Worm (Caenorhabditis elegans) whole organism, L3 larva: Measurements from ENCODE around the gene F26F4.2.

Experiments used
- ama-1 ChIP-seq: fragments of 150-350 bp; optimal IDR thresholded peaks from 2 replicates; lab custom pipeline; 2018
- ceh-82 ChIP-seq: fragments of 150-350 bp; optimal IDR thresholded peaks from 2 replicates; lab custom pipeline; 2014; ENCODE audit warnings: missing biosample characterization, missing genetic modification characterization
- elt-3 ChIP-seq, 3 experiments: fragments of 150-350 bp in 1 of 3; sonication (generic microtip) in 2 of 3; optimal IDR thresholded peaks; 2 replicates in 2 of 3; 4 replicates in 1 of 3; lab custom pipeline; 2014 to 2017; ENCODE audit warnings: missing biosample characterization in 3 of 3, missing genetic modification characterization in 3 of 3
- fos-1 ChIP-seq: fragments of 150-350 bp; optimal IDR thresholded peaks from 2 replicates; lab custom pipeline; 2014; ENCODE audit warnings: missing biosample characterization, missing genetic modification characterization
- nhr-25 ChIP-seq: sonication (generic microtip); optimal IDR thresholded peaks from 2 replicates; lab custom pipeline; 2017; ENCODE audit warnings: missing biosample characterization, missing genetic modification characterization
- unc-39 ChIP-seq: sonication (generic microtip); optimal IDR thresholded peaks from 4 replicates; lab custom pipeline; 2017; ENCODE audit warnings: missing biosample characterization, missing genetic modification characterization

DNA sequence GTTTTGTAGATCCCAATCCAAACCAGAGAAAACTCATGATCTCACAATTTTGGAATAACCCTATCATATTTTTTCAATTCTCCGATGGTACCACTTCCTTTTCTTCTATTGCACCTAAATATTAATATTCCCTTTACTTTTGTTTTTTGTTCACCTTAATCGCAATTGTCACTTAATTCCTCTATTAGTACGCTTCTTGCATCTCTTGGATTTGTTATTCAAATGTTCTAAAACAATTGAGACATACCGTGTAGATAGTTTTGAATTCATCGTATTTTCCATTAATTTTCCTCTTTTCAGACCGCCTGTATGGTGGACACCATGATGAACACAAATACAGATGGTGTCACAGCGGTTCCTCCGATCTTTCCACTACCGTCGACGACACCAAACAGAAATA, 40.8 kb downstream of the F26F4.2 start, which contains the start of gene flh-2:
- no peak for TF ChIP-seq fos-1
- no peak for TF ChIP-seq unc-39 (tag; lab: Kevin White, UChicago)
- TF ChIP-seq elt-3 (tag; optimal IDR thresholded peaks at IDR 0.05; lab: Kevin White, UChicago) = no peak
- TF ChIP-seq nhr-25 (tag; lab: Kevin White, UChicago) = no peak
- no peak for TF ChIP-seq ceh-82 (tag; lab: Kevin White, UChicago)
- TF ChIP-seq ama-1 (lab: Kevin White, UChicago) = no peak
